Fruit fly (Drosophila melanogaster): Measurements from ENCODE around the gene CG14641.

The CG14641 gene

DNA sequence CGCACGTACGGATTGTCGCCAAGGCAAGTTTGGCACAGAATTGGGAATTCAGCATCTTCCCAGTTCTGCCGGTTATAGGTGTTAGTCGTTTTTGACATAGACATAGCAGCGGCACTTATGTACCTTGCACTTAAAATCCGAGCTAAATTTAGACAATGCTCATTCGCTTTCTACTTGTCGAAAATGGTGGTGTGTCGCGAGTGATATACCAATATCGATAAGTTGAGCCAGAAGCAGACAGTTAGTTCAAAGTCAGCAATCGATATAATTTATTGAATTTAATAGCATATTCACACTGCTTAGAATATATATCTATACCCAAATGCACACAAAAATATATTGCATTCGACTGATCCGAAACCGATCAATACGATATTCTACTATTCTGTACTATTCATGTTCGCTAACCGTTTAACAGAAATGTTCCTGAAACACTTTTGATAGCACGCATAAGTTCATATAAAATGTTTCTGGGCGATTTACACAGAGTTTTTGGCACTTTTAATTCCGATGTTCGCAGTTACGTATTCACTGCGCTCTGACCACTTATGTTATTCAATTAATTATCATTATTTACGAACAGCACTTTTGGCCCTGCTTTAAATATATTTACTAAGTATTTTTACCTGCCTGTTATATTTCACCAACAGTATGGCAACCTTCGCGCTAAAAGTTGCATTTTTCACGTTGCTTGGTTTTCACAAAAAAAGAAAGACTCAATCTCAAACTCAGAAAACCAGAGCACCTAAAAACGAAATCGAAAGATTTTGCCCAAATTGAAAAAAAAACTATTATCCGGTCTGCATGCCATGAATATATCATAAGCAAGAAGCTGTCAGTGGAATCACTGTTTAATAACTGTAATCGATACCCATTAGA, at the start of gene CG14641 (continued):
- TF ChIP-seq CG10565 (GFP tag; optimal IDR thresholded peaks at IDR 0.05) = no peak
- no peak for TF ChIP-seq Drgx (GFP tag; IDR thresholded peaks at IDR 0.05)
- TF ChIP-seq CG7556 (GFP tag; optimal IDR thresholded peaks at IDR 0.05) = no peak
- no peak for TF ChIP-seq psq (GFP tag; optimal IDR thresholded peaks at IDR 0.05)
- peak in 1 of 2 experiments; percentile 79 for TF ChIP-seq tll (GFP tag; optimal IDR thresholded peaks at IDR 0.05)
- no peak for TF ChIP-seq Ravus (GFP tag; IDR thresholded peaks at IDR 0.05)
- TF ChIP-seq Ptx1 (GFP tag; IDR thresholded peaks at IDR 0.05) = no peak
- TF ChIP-seq Hmx (GFP tag; optimal IDR thresholded peaks at IDR 0.05) = no peak
- TF ChIP-seq CG3847 (GFP tag; IDR thresholded peaks at IDR 0.05) = no peak
- no peak for TF ChIP-seq prd (optimal IDR thresholded peaks at IDR 0.05)
- peak; percentile 32; the same call in 1 of the 3 replicates for TF ChIP-seq prd (GFP tag; IDR thresholded peaks at IDR 0.05)
- peak; percentile 61 for TF ChIP-seq CG4617 (GFP tag; optimal IDR thresholded peaks at IDR 0.05; ENCODE audit: borderline replicate concordance)
- TF ChIP-seq Rfx (GFP tag; IDR thresholded peaks at IDR 0.05) = peak; percentile 23; the same call in 1 of the 2 replicates
- TF ChIP-seq CG8290 (GFP tag; optimal IDR thresholded peaks at IDR 0.05) = no peak
- peak in 1 of 2 experiments; percentile 42 for TF ChIP-seq CG8290 (tag; optimal IDR thresholded peaks at IDR 0.05)
- peak; percentile 19 for TF ChIP-seq dmrt11E (tag; optimal IDR thresholded peaks at IDR 0.05)
- TF ChIP-seq vnd (GFP tag; IDR thresholded peaks at IDR 0.05; ENCODE audit: partially characterized antibody) = peak; percentile 38; the same call in 1 of the 3 replicates
- TF ChIP-seq crol (GFP tag; IDR thresholded peaks at IDR 0.05) = no peak
- TF ChIP-seq YL-1 (GFP tag; optimal IDR thresholded peaks at IDR 0.05) = peak; percentile 61
- TF ChIP-seq CG8924 (tag; optimal IDR thresholded peaks at IDR 0.05) = no peak
- TF ChIP-seq ato (GFP tag; IDR thresholded peaks at IDR 0.05; ENCODE audit: partially characterized antibody) = 0 out of 2 replicates have a peak, but pooled peaks have one; percentile 56
- TF ChIP-seq row (GFP tag; IDR thresholded peaks at IDR 0.05) = peak; percentile 65
- TF ChIP-seq CG1603 (tag; optimal IDR thresholded peaks at IDR 0.05) = peak; percentile 74
- TF ChIP-seq CG14710 (tag; optimal IDR thresholded peaks at IDR 0.05) = peak; percentile 23
- no peak for TF ChIP-seq trem (tag; optimal IDR thresholded peaks at IDR 0.05)
- no peak for TF ChIP-seq Sry-β (GFP tag; optimal IDR thresholded peaks at IDR 0.05)
- no peak for TF ChIP-seq CG5245 (GFP tag; optimal IDR thresholded peaks at IDR 0.05)
- TF ChIP-seq repo (GFP tag; optimal IDR thresholded peaks at IDR 0.05) = no peak
- TF ChIP-seq kni (GFP tag; optimal IDR thresholded peaks at IDR 0.05) = no peak
- no peak for TF ChIP-seq dysf (GFP tag; IDR thresholded peaks at IDR 0.05)
- no peak for TF ChIP-seq CG6683 (GFP tag; optimal IDR thresholded peaks at IDR 0.05)
- no peak for TF ChIP-seq CG3163 (GFP tag; optimal IDR thresholded peaks at IDR 0.05)
- TF ChIP-seq pzg (GFP tag; optimal IDR thresholded peaks at IDR 0.05) = peak; percentile 45
- peak; percentile 73 for TF ChIP-seq amos (GFP tag; IDR thresholded peaks at IDR 0.05; ENCODE audit: partially characterized antibody)
- no peak for TF ChIP-seq fd64A (GFP tag; optimal IDR thresholded peaks at IDR 0.05)
- peak; percentile 92 for TF ChIP-seq MESR4 (GFP tag; optimal IDR thresholded peaks at IDR 0.05)
- peak; percentile 47 for TF ChIP-seq tio (GFP tag; optimal IDR thresholded peaks at IDR 0.05)
- TF ChIP-seq nerfin-2 (GFP tag; IDR thresholded peaks at IDR 0.05; ENCODE audit: partially characterized antibody) = 0 out of 2 replicates have a peak, but pooled peaks have one; percentile 21
- no peak; the same call in 1 of the 2 replicates for TF ChIP-seq CG2129 (GFP tag; IDR thresholded peaks at IDR 0.05; ENCODE audit: partially characterized antibody)
- TF ChIP-seq bbx (GFP tag; IDR thresholded peaks at IDR 0.05; ENCODE audit: partially characterized antibody) = peak; percentile 49
- TF ChIP-seq CG14667 (GFP tag; IDR thresholded peaks at IDR 0.05) = peak; percentile 29; the same call in 1 of the 2 replicates
- 0 out of 3 replicates have a peak, but pooled peaks have one; percentile 26 for TF ChIP-seq CG14860 (GFP tag; IDR thresholded peaks at IDR 0.05; ENCODE audit: partially characterized antibody)
- TF ChIP-seq CG12659 (GFP tag; optimal IDR thresholded peaks at IDR 0.05) = peak; percentile 39
- peak; percentile 95 for TF ChIP-seq CG30020 (tag; optimal IDR thresholded peaks at IDR 0.05)
- peak; percentile 49; the same call in 2 of the 3 replicates for TF ChIP-seq knrl (GFP tag; IDR thresholded peaks at IDR 0.05; ENCODE audit: partially characterized antibody)
- TF ChIP-seq CG3995 (GFP tag; optimal IDR thresholded peaks at IDR 0.05) = peak; percentile 66
- TF ChIP-seq nom (GFP tag; optimal IDR thresholded peaks at IDR 0.05) = peak; percentile 30

Data from whole organism, embryonic.